Fruit fly (Drosophila melanogaster): ENCODE results near the gene Sec16.

The Sec16 gene

DNA sequence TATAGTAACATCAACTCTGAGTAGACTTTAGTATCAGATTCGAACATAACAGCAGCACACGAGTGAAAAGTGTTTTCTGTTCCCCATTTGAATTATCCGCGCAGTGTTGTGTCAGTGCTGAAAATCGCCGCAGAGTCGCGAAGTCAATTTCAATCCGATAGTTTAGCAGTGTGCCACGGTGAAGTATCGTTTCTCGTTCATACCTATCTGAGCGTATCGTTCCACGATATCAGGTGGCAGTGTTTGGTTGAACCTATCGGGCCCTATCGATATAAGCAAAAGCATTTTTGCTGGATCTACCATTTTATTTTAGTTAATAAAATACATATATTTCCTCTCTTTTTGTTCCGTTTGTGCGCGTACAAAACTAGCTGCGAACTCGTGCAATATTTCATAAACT, 57.7 kb downstream of the Sec16 start, which contains the start of gene CkIalpha (continued):
- TF ChIP-seq btn (GFP tag; optimal IDR thresholded peaks at IDR 0.05) (no peak), tup (GFP tag; optimal IDR thresholded peaks at IDR 0.05) (no peak), Opbp (GFP tag; IDR thresholded peaks at IDR 0.05; ENCODE audit: partially characterized antibody) (peak; percentile 98), h (optimal IDR thresholded peaks at IDR 0.05) (no peak), Hr39 (optimal IDR thresholded peaks at IDR 0.05) (no peak), CG7839 (tag; optimal IDR thresholded peaks at IDR 0.05) (peak; percentile 25), CG13424 (tag; optimal IDR thresholded peaks at IDR 0.05) (peak; percentile 30), CG31388 (GFP tag; optimal IDR thresholded peaks at IDR 0.05) (no peak), Dp (GFP tag; optimal IDR thresholded peaks at IDR 0.05) (peak; percentile 95), dysf (GFP tag; IDR thresholded peaks at IDR 0.05) (peak; percentile 43; the same call in 2 of the 3 replicates), eyg (GFP tag; optimal IDR thresholded peaks at IDR 0.05) (peak; percentile 39), CG9609 (GFP tag; optimal IDR thresholded peaks at IDR 0.05) (peak; percentile 64), Lhr (GFP tag; optimal IDR thresholded peaks at IDR 0.05) (peak; percentile 51), ac (GFP tag; optimal IDR thresholded peaks at IDR 0.05) (no peak), vnd (GFP tag; IDR thresholded peaks at IDR 0.05; ENCODE audit: partially characterized antibody) (peak; percentile 97), CG4360 (GFP tag; IDR thresholded peaks at IDR 0.05) (peak; percentile 27; the same call in 1 of the 2 replicates), Oli (tag; optimal IDR thresholded peaks at IDR 0.05) (no peak), CG1529 (GFP tag; optimal IDR thresholded peaks at IDR 0.05) (no peak), GATAe (GFP tag; conservative IDR thresholded peaks at IDR 0.05) (no peak), cas (GFP tag; IDR thresholded peaks at IDR 0.05) (peak; percentile 44; the same call in 1 of the 2 replicates), Xrp1 (GFP tag; IDR thresholded peaks at IDR 0.05) (peak; percentile 49), Sox100B (GFP tag; optimal IDR thresholded peaks at IDR 0.05) (no peak), Rfx (GFP tag; IDR thresholded peaks at IDR 0.05) (peak; percentile 83), zfh1 (GFP tag; IDR thresholded peaks at IDR 0.05) (peak; percentile 59; the same call in 2 of the 3 replicates), CG2129 (GFP tag; IDR thresholded peaks at IDR 0.05; ENCODE audit: partially characterized antibody) (peak; percentile 96), otp (GFP tag; IDR thresholded peaks at IDR 0.05) (0 out of 3 replicates have a peak, but pooled peaks have one; percentile 38), CG34422 (GFP tag; IDR thresholded peaks at IDR 0.05) (0 out of 3 replicates have a peak, but pooled peaks have one; percentile 15), scrt (GFP tag; optimal IDR thresholded peaks at IDR 0.05) (no peak), BtbVII (GFP tag; optimal IDR thresholded peaks at IDR 0.05) (no peak), pan (optimal IDR thresholded peaks at IDR 0.05) (no peak), pan (GFP tag; optimal IDR thresholded peaks at IDR 0.05 in 1 of 2, IDR thresholded peaks at IDR 0.05 in 1 of 2) (peak in 1 of 2 experiments; percentile 16), CG7928 (GFP tag; optimal IDR thresholded peaks at IDR 0.05) (peak; percentile 19), CG12659 (GFP tag; optimal IDR thresholded peaks at IDR 0.05) (peak; percentile 78), CG30431 (GFP tag; optimal IDR thresholded peaks at IDR 0.05) (no peak), Med (GFP tag) (peak; percentile 96), unc-4 (GFP tag; IDR thresholded peaks at IDR 0.05; ENCODE audit: partially characterized antibody) (peak; percentile 98), CG3847 (GFP tag; IDR thresholded peaks at IDR 0.05) (peak; percentile 86), CG42726 (GFP tag; IDR thresholded peaks at IDR 0.05; ENCODE audit: partially characterized antibody) (peak; percentile 99), CG5180 (GFP tag; optimal IDR thresholded peaks at IDR 0.05) (no peak), CG17328 (GFP tag; IDR thresholded peaks at IDR 0.05) (peak; percentile 39; the same call in 1 of the 2 replicates), Elba2 (GFP tag; optimal IDR thresholded peaks at IDR 0.05) (peak; percentile 62), CG11723 (GFP tag; optimal IDR thresholded peaks at IDR 0.05) (no peak), wdn (GFP tag; IDR thresholded peaks at IDR 0.05) (no peak), CG11560 (tag; IDR thresholded peaks at IDR 0.05) (peak; percentile 44; the same call in 1 of the 3 replicates), CG9215 (GFP tag; IDR thresholded peaks at IDR 0.05) (no peak), caup (GFP tag; optimal IDR thresholded peaks at IDR 0.05; ENCODE audit: severe bottlenecking) (peak; percentile 56), CG10979 (tag; optimal IDR thresholded peaks at IDR 0.05) (no peak), CG6689 (GFP tag; IDR thresholded peaks at IDR 0.05) (peak; percentile 21; the same call in 1 of the 2 replicates), kah (GFP tag; optimal IDR thresholded peaks at IDR 0.05) (peak; percentile 45), CG1233 (GFP tag; optimal IDR thresholded peaks at IDR 0.05) (no peak), sisA (GFP tag; IDR thresholded peaks at IDR 0.05) (peak; percentile 59)
